Fruit fly (Drosophila melanogaster): Measurements from ENCODE around the gene Rubicon.

The Rubicon gene

DNA sequence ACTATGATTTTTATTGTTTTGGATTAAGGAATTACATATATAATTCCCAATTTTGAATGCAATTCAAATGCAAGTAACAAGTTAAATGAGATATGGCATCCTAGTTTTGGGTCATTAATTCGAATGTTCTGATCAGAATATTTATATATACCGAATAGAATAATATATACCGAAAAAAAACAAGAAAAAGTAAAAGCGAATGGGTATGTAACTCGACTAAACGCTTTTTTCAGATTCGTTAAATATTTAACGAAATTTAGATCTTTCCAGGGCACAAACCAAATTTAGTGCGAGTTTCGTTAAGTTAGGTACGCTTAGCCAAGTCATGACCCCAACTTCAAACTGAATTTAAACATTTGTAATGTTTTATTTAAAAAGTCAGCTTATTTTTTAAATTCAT lies 44.6 kb downstream of the Rubicon start:
- TF ChIP-seq Ets21C (GFP tag; optimal IDR thresholded peaks at IDR 0.05): no peak
- TF ChIP-seq CG16779 (tag; optimal IDR thresholded peaks at IDR 0.05): no peak
- no peak for TF ChIP-seq CG6808 (GFP tag; optimal IDR thresholded peaks at IDR 0.05)
- no peak for TF ChIP-seq Met (GFP tag; optimal IDR thresholded peaks at IDR 0.05)
- no peak for TF ChIP-seq CG11294 (GFP tag; IDR thresholded peaks at IDR 0.05)
- no peak for TF ChIP-seq CG6276 (GFP tag; optimal IDR thresholded peaks at IDR 0.05)

DNA sequence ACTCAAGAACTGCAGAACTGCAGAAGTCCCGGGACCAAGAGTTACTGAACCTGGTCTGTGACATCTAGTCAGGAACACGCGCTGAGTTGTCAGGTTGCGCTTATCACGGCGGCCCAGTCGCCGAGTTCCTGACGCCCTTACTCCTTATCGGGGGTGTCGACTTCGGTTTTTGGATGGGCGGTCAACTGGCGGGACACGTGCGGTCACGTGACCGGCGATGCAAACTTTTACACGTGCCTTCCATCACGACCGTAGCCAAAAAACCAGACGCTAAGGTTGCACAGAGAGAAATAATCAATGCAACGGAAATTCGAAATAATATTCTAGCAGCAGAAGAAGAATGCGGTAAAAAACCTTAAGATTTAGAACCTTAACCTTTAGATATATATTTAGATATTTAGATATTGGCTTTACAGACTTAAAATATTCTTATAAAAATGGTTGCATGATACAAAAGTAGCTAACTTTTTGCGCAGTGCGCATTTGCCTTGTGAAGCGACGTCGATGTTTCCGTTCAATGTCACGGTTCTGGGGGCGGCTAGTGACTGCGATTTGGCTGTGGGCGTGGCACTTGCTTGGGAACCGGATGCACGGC lies 46.6 kb downstream of the Rubicon start:
- no peak for TF ChIP-seq CG34406 (GFP tag; optimal IDR thresholded peaks at IDR 0.05)
- TF ChIP-seq CG8119 (GFP tag; IDR thresholded peaks at IDR 0.05): no peak
- TF ChIP-seq svp (GFP tag): no peak
- TF ChIP-seq CG6854 (GFP tag; optimal IDR thresholded peaks at IDR 0.05): no peak
- TF ChIP-seq topi (GFP tag; optimal IDR thresholded peaks at IDR 0.05): no peak
- TF ChIP-seq CG32006 (GFP tag; optimal IDR thresholded peaks at IDR 0.05): no peak
- no peak for TF ChIP-seq CG16779 (tag; optimal IDR thresholded peaks at IDR 0.05)
- TF ChIP-seq CG15336 (GFP tag; IDR thresholded peaks at IDR 0.05): no peak

DNA sequence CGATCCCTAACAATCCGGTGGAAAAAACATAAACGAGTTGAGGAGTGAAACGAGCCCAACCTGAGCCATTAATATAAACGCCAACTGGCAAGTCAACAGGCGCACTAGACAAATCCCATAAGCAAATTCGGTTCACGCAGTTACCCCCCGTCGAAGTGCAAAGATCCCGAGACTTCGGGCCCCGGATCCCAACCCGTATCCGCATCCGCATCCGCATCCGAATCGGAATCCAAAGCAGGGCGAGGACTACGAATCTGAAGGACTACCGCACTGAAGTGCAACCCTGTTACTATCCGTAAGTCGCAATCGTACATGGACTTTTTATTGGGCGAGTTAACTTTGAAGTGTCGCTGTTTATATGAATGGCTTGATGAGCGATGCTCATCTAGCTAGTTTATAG lies 48.0 kb downstream of the Rubicon start:
- TF ChIP-seq CG8632 (GFP tag; optimal IDR thresholded peaks at IDR 0.05): no peak
- no peak for TF ChIP-seq topi (GFP tag; optimal IDR thresholded peaks at IDR 0.05)
- TF ChIP-seq Sox102F (GFP tag; optimal IDR thresholded peaks at IDR 0.05): no peak
- TF ChIP-seq Ets21C (GFP tag; optimal IDR thresholded peaks at IDR 0.05): no peak
- no peak for TF ChIP-seq Eip75B (GFP tag; optimal IDR thresholded peaks at IDR 0.05)
- TF ChIP-seq CG8119 (GFP tag; IDR thresholded peaks at IDR 0.05): no peak

DNA sequence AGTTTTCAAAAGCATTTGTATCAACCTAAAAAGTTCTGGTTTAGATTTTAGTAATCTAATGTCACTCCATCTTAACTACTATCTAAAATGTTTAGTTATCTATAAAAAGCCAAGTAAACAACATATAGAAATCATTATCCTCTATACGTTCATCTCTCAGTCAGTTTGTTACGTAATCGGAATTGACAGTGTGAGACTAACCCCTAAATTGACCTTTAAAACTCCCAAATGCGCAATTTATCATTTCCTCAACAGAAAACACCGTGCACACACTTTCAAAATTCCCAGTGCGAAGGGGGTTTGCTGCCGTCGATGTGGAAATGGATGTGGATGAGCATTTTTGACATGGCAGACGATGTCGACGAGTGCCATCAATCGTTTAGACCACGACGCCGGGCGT lies 48.4 kb downstream of the Rubicon start:
- TF ChIP-seq CG11294 (GFP tag; IDR thresholded peaks at IDR 0.05) (no peak), dsx (GFP tag; optimal IDR thresholded peaks at IDR 0.05; ENCODE audit: poor library complexity, severe bottlenecking) (no peak), svp (GFP tag) (no peak), Ets96B (tag; optimal IDR thresholded peaks at IDR 0.05) (no peak), CG6808 (GFP tag; optimal IDR thresholded peaks at IDR 0.05) (no peak), fkh (GFP tag; optimal IDR thresholded peaks at IDR 0.05) (no peak), CG16779 (tag; optimal IDR thresholded peaks at IDR 0.05) (no peak), Hr39 (GFP tag; optimal IDR thresholded peaks at IDR 0.05) (no peak), cyc (GFP tag; optimal IDR thresholded peaks at IDR 0.05) (no peak), fd59A (GFP tag; optimal IDR thresholded peaks at IDR 0.05) (no peak), acj6 (GFP tag; optimal IDR thresholded peaks at IDR 0.05) (no peak), CG8632 (GFP tag; optimal IDR thresholded peaks at IDR 0.05) (no peak), Eip78C (GFP tag) (no peak), Hr38 (GFP tag; optimal IDR thresholded peaks at IDR 0.05) (no peak), Ets21C (GFP tag; optimal IDR thresholded peaks at IDR 0.05) (no peak), CG8119 (GFP tag; IDR thresholded peaks at IDR 0.05) (no peak), Sox15 (GFP tag; optimal IDR thresholded peaks at IDR 0.05) (no peak)

DNA sequence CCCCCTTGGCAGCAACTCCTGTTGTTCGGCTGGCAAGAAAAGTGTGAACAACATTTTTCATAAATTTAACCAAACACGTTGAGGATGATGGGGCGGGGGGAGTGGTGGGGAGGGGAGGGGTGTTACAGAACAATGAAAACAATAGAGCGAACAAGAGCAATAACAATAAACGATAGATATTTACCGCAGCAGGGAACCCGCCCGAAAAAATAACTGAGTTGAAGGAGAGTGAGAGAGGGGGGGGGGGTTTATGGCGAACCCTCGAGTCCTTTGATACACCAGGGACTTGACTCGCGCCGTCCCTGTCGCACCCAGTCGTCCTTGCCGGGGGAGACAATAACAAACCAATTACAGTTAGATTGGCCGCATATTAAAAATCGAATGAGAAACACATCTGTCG lies 50.0 kb downstream of the Rubicon start:
- TF ChIP-seq Lpt (GFP tag; optimal IDR thresholded peaks at IDR 0.05) (no peak), CG11294 (GFP tag; IDR thresholded peaks at IDR 0.05) (no peak)

DNA sequence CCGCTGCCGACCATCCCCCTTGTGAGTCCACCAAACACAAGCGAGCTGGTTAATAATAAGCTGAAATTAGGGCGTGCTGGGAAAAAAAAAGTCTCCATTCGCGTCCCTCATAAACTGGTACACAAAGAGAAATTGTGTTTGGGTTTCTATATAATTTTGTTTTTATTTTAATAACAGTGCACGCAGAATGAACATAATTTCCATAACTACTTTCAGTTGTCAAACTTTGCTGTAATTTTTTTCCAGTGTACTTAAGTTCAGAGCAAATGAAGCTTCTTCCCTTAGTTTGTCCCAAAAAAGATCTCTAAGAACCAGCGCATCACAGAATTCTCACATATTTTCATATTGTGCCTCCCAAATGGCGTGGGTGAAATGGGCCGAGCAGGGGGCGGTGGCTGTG lies 51.2 kb downstream of the Rubicon start:
- TF ChIP-seq svp (GFP tag) (peak; percentile 29), pdm3 (GFP tag; optimal IDR thresholded peaks at IDR 0.05) (no peak), Eip78C (GFP tag) (peak; percentile 12)

DNA sequence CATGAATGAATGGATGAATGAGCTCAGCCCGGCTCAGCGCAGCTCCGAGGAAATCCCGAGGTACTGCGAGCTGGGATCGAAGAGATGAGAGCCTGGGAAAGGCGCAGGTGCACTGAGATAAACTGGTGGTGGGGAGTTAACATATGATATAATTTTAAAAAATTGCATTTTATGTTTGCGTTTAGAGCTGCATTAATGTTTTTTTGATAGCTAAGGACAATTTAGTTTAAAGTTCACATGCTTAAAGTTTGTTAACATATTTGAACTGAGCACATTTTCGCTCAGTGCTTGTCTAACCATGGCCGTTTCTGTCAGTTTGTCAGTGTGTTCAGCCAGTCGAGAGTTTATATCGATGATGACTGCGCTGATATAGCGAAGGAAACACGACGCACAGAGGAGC lies 53.4 kb downstream of the Rubicon start:
- 0 out of 3 replicates have a peak, but pooled peaks have one; percentile 32 for TF ChIP-seq CG8119 (GFP tag; IDR thresholded peaks at IDR 0.05)
- peak; percentile 44 for TF ChIP-seq CG9139 (GFP tag; optimal IDR thresholded peaks at IDR 0.05)
- TF ChIP-seq acj6 (GFP tag; optimal IDR thresholded peaks at IDR 0.05): peak; percentile 45
- TF ChIP-seq Ets21C (GFP tag; optimal IDR thresholded peaks at IDR 0.05): peak; percentile 11
- TF ChIP-seq CG11902 (GFP tag; optimal IDR thresholded peaks at IDR 0.05): no peak
- TF ChIP-seq spab (GFP tag; optimal IDR thresholded peaks at IDR 0.05): peak; percentile 45
- peak; percentile 66 for TF ChIP-seq CG6808 (GFP tag; optimal IDR thresholded peaks at IDR 0.05)
- TF ChIP-seq Sox102F (GFP tag; optimal IDR thresholded peaks at IDR 0.05): peak; percentile 31
- peak; percentile 51 for TF ChIP-seq Smox (GFP tag; optimal IDR thresholded peaks at IDR 0.05)
- no peak for TF ChIP-seq CG4318 (GFP tag; optimal IDR thresholded peaks at IDR 0.05)
- TF ChIP-seq Eip75B (GFP tag; optimal IDR thresholded peaks at IDR 0.05): peak; percentile 55
- no peak for TF ChIP-seq CG11762 (GFP tag; optimal IDR thresholded peaks at IDR 0.05; ENCODE audit: insufficient read depth)
- peak; percentile 52 for TF ChIP-seq svp (GFP tag)
- peak; percentile 56 for TF ChIP-seq CG1621 (tag; optimal IDR thresholded peaks at IDR 0.05)
- peak; percentile 65 for TF ChIP-seq Ets96B (tag; optimal IDR thresholded peaks at IDR 0.05)
- TF ChIP-seq CG3919 (GFP tag; optimal IDR thresholded peaks at IDR 0.05): peak; percentile 64
- TF ChIP-seq CG3032 (tag; optimal IDR thresholded peaks at IDR 0.05): peak; percentile 56
- no peak for TF ChIP-seq eg (GFP tag; IDR thresholded peaks at IDR 0.05)
- TF ChIP-seq Eip78C (GFP tag): peak; percentile 84
- TF ChIP-seq pdm3 (GFP tag; optimal IDR thresholded peaks at IDR 0.05): peak; percentile 27

Data from whole organism, prepupa.